Worm (Caenorhabditis elegans): ENCODE results near the gene C25F9.14.
A peak's percentile ranks its signal among the peaks of the same experiment; 100 is the strongest.

C25F9.14 gene

DNA sequence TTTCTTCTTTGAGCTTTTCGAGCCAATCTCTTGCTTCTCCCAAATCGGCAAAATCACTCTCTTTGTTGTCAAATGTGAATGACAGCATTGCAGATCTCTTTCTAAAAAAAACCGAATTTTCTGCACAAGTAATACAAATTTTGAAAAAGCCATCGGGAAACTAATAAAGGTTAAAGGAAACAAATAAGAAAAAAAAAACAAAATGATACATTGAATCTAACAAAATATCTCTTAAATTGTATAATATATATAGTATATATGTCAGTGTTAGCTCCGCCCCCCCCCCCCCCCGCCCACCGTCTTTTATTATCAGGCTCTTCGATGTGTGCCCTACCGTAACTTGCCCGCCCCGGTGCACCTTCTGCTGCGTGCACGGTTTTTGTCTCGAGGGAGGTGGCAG, 3.3 kb upstream of the C25F9.14 start, which contains the start of gene C25F9.11:
TSS of gene C25F9.11 (minus strand) at position 101 of the 400 bp plus-strand sequence.
- TF ChIP-seq sup-37 (GFP tag; optimal IDR thresholded peaks at IDR 0.05): no peak
- no peak for TF ChIP-seq egl-27 (tag; optimal IDR thresholded peaks at IDR 0.05)
- TF ChIP-seq alr-1 (tag; optimal IDR thresholded peaks at IDR 0.05; ENCODE audit: borderline replicate concordance): no peak
- no peak for TF ChIP-seq jun-1 (tag; optimal IDR thresholded peaks at IDR 0.05)
- TF ChIP-seq C16A3.4 (tag; optimal IDR thresholded peaks at IDR 0.05): no peak
- TF ChIP-seq lin-35 (GFP tag; optimal IDR thresholded peaks at IDR 0.05): no peak
- TF ChIP-seq ceh-90 (tag; optimal IDR thresholded peaks at IDR 0.05): no peak
- TF ChIP-seq dsc-1 (tag; optimal IDR thresholded peaks at IDR 0.05): no peak
- TF ChIP-seq nhr-85 (tag): no peak
- TF ChIP-seq nhr-237 (tag; optimal IDR thresholded peaks at IDR 0.05): no peak
- TF ChIP-seq lin-14 (GFP tag; optimal IDR thresholded peaks at IDR 0.05): no peak
- no peak for TF ChIP-seq lin-39 (tag; optimal IDR thresholded peaks at IDR 0.05)
- TF ChIP-seq ceh-8 (GFP tag; optimal IDR thresholded peaks at IDR 0.05): no peak
- TF ChIP-seq fkh-8 (tag; optimal IDR thresholded peaks at IDR 0.05): no peak
- no peak for TF ChIP-seq elt-3 (tag; optimal IDR thresholded peaks at IDR 0.05)
- TF ChIP-seq rnt-1 (tag; optimal IDR thresholded peaks at IDR 0.05): no peak
- TF ChIP-seq lin-13 (GFP tag; optimal IDR thresholded peaks at IDR 0.05): no peak
- no peak for TF ChIP-seq tbx-2 (tag; optimal IDR thresholded peaks at IDR 0.05)
- no peak for TF ChIP-seq nhr-20 (tag; optimal IDR thresholded peaks at IDR 0.05)

DNA sequence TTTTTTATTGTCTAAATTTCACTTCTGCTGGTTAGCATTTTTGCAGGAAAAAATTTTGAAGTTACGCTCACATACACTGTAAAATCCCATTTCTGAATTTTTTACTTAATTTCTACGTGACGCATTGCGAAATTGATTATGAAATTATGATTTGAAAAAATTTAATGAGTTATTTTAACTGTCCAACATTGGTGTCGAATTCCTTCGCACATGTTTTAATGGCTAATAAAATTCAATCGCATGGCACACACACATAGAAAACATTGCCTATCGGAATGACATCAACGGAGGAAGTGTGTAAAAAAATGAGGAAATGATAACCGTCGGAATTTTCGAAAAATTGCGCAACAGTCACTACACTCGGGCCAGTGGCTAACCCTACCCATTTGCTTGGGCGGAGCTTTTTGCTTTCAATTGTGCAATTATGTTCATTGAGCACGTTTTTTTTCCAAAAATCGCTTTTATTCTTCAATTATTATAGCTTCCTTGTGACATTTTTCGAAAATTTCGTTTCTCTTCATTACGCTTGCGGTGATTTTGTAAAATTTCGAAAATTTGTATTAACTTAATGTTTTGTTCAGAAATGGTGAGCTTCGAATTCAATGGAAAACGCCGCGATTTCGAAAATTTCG, 2.4 kb upstream of the C25F9.14 start, which contains the start of gene C25F9.16:
TSS of gene C25F9.16 (plus strand) at position 582 of the 632 bp plus-strand sequence.
- TF ChIP-seq lin-35 (GFP tag; optimal IDR thresholded peaks at IDR 0.05) (peak in 1 of 2 experiments; percentile 15), nhr-11 (tag; optimal IDR thresholded peaks at IDR 0.05) (no peak), efl-1 (optimal IDR thresholded peaks at IDR 0.05) (no peak), efl-1 (GFP tag; optimal IDR thresholded peaks at IDR 0.05 in 1 of 2) (peak in 1 of 2 experiments; percentile 40), zag-1 (tag; optimal IDR thresholded peaks at IDR 0.05) (no peak), ceh-88 (GFP tag; IDR thresholded peaks at IDR 0.05) (no peak), irx-1 (tag; optimal IDR thresholded peaks at IDR 0.05) (no peak), mep-1 (tag; optimal IDR thresholded peaks at IDR 0.05) (no peak), pax-3 (tag; optimal IDR thresholded peaks at IDR 0.05) (no peak), blmp-1 (tag; optimal IDR thresholded peaks at IDR 0.05) (no peak), nhr-85 (tag) (no peak), fkh-10 (GFP tag; optimal IDR thresholded peaks at IDR 0.05) (no peak), mab-9 (GFP tag; IDR thresholded peaks at IDR 0.05) (no peak), snu-23 (GFP tag; optimal IDR thresholded peaks at IDR 0.05) (no peak), ztf-11 (tag; optimal IDR thresholded peaks at IDR 0.05) (no peak), zip-4 (GFP tag; optimal IDR thresholded peaks at IDR 0.05) (no peak), C34B4.2 (tag; optimal IDR thresholded peaks at IDR 0.05) (no peak), ceh-63 (GFP tag; optimal IDR thresholded peaks at IDR 0.05) (no peak)

DNA sequence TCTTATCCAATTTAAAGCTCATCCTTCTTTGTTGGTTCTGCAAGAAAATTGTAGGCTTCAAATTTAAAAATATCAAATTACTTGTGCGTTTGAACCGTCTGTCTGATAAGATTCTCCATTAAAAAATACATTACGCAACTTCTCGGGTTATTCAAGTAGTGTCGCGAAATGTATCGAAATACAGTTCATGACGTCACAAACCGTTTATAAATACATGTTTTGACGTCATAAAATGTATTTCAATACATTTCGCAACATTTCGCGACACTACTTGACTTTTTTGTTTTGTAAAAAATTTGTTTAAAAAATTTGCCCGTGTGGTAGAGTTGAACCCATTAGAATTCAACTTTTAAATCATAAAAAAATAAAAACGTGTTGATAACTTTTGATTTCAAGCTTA, 7.3 kb downstream of the C25F9.14 start:
- no peak for TF ChIP-seq efl-1 (optimal IDR thresholded peaks at IDR 0.05)
- no peak for TF ChIP-seq efl-1 (GFP tag; optimal IDR thresholded peaks at IDR 0.05 in 1 of 2)
- no peak for TF ChIP-seq lin-14 (GFP tag; optimal IDR thresholded peaks at IDR 0.05)
- no peak for TF ChIP-seq snpc-4 (tag; optimal IDR thresholded peaks at IDR 0.05)
- TF ChIP-seq ama-1 (optimal IDR thresholded peaks at IDR 0.05): no peak
- no peak for TF ChIP-seq tlp-1 (tag; optimal IDR thresholded peaks at IDR 0.05)
- no peak for TF ChIP-seq ceh-90 (tag; optimal IDR thresholded peaks at IDR 0.05)
- TF ChIP-seq unc-62 (GFP tag; optimal IDR thresholded peaks at IDR 0.05): no peak
- TF ChIP-seq swsn-7 (tag; optimal IDR thresholded peaks at IDR 0.05): no peak
- no peak for TF ChIP-seq jun-1 (tag; optimal IDR thresholded peaks at IDR 0.05)
- no peak for TF ChIP-seq dsc-1 (tag; optimal IDR thresholded peaks at IDR 0.05)
- no peak for TF ChIP-seq alr-1 (tag; optimal IDR thresholded peaks at IDR 0.05; ENCODE audit: borderline replicate concordance)
- no peak for TF ChIP-seq nhr-90 (tag; optimal IDR thresholded peaks at IDR 0.05; ENCODE audit: poor library complexity)
- no peak for TF ChIP-seq blmp-1 (tag; optimal IDR thresholded peaks at IDR 0.05)
- no peak for TF ChIP-seq snu-23 (GFP tag; optimal IDR thresholded peaks at IDR 0.05)
- TF ChIP-seq dpl-1 (GFP tag; optimal IDR thresholded peaks at IDR 0.05): no peak
